Worm (Caenorhabditis elegans) whole organism, young adult: ENCODE measurements around the gene cdk-1.

ENCODE experiments used
- B0035.1 ChIP-seq: sonication (generic microtip); optimal IDR thresholded peaks from 2 replicates; lab custom pipeline; 2016; ENCODE audit warnings: missing genetic modification characterization, mild to moderate bottlenecking, missing compliant biosample characterization, missing genotype, missing genetic modification reagents
- B0261.1 ChIP-seq: sonication (generic microtip); optimal IDR thresholded peaks from 2 replicates; lab custom pipeline; 2016; ENCODE audit warnings: mild to moderate bottlenecking, missing genetic modification characterization, moderate library complexity, missing compliant biosample characterization
- B0336.3 ChIP-seq: fragments of 200-800 bp; sonication (Bioruptor generic); IDR thresholded peaks from 2 replicates; pipeline ENCODE4 v1.3.6; 2022; ENCODE audit warnings: missing genetic modification characterization, missing compliant biosample characterization
- C06A6.2 ChIP-seq: fragments of 200-800 bp; sonication (Bioruptor generic); conservative IDR thresholded peaks from 2 replicates; pipeline ENCODE4 v1.3.6; 2022; ENCODE audit warnings: missing genetic modification characterization, missing compliant biosample characterization
- F10E7.11 ChIP-seq: sonication (generic microtip); optimal IDR thresholded peaks from 2 replicates; lab custom pipeline; 2017; ENCODE audit warnings: mild to moderate bottlenecking, missing genetic modification characterization, moderate library complexity, missing compliant biosample characterization
- F22D6.2 ChIP-seq: sonication (generic microtip); optimal IDR thresholded peaks from 2 replicates; lab custom pipeline; 2016; ENCODE audit warnings: mild to moderate bottlenecking, missing genetic modification characterization, missing compliant biosample characterization
- F55B11.4 ChIP-seq: sonication (generic microtip); optimal IDR thresholded peaks from 2 replicates; lab custom pipeline; 2016; ENCODE audit warnings: missing compliant biosample characterization, missing genetic modification characterization, borderline replicate concordance; ENCODE audit not compliant: insufficient read depth
- F57C9.4 ChIP-seq: sonication (generic microtip); optimal IDR thresholded peaks from 2 replicates; lab custom pipeline; 2017; ENCODE audit warnings: mild to moderate bottlenecking, missing genetic modification characterization, missing compliant biosample characterization
- K12H6.12 ChIP-seq: fragments of 200-800 bp; sonication (Bioruptor generic); optimal IDR thresholded peaks from 2 replicates; lab custom pipeline; 2018; ENCODE audit warnings: mild to moderate bottlenecking, missing genetic modification characterization, missing compliant biosample characterization
- T26A5.8 ChIP-seq: sonication (generic microtip); optimal IDR thresholded peaks from 2 replicates; lab custom pipeline; 2016; ENCODE audit warnings: missing genetic modification characterization, missing compliant biosample characterization
- Y95B8A.8 ChIP-seq: fragments of 200-800 bp; sonication (Bioruptor generic); IDR thresholded peaks from 2 replicates; pipeline ENCODE4 v1.3.6; 2022; ENCODE audit warnings: missing genetic modification reagents, missing genetic modification characterization, missing compliant biosample characterization
- ama-1 ChIP-seq, 3 experiments: fragments of 150-350 bp in 1 of 3; sonication (generic microtip) in 2 of 3; optimal IDR thresholded peaks; 2 replicates each; lab custom pipeline; 2014 to 2018; ENCODE audit warnings: missing biosample characterization in 2 of 3, missing genetic modification characterization in 2 of 3, missing genetic modification reagents in 2 of 3
- attf-3 ChIP-seq: fragments of 200-800 bp; sonication (Bioruptor generic); conservative IDR thresholded peaks from 2 replicates; pipeline ENCODE4 v1.3.6; 2022; ENCODE audit warnings: missing genetic modification reagents, missing genetic modification characterization, missing compliant biosample characterization
- attf-6 ChIP-seq: fragments of 200-800 bp; sonication (Bioruptor generic); IDR thresholded peaks from 2 replicates; pipeline ENCODE4 v1.3.6; 2022; ENCODE audit warnings: missing genetic modification reagents, missing genetic modification characterization, missing compliant biosample characterization
- ccch-3 ChIP-seq: fragments of 200-800 bp; sonication (Bioruptor generic); optimal IDR thresholded peaks from 2 replicates; lab custom pipeline; 2018; ENCODE audit warnings: mild to moderate bottlenecking, missing genetic modification characterization, missing compliant biosample characterization
- cebp-1 ChIP-seq, 2 experiments: fragments of 200-800 bp in 1 of 2; sonication (Bioruptor generic) in 1 of 2; sonication (generic microtip) in 1 of 2; IDR thresholded peaks in 1 of 2; optimal IDR thresholded peaks in 1 of 2; 2 replicates each; pipeline versions ENCODE4 v1.3.6 to Lab custom; 2017 to 2022; ENCODE audit warnings: missing compliant biosample characterization in 2 of 2, missing genetic modification characterization in 2 of 2, mild to moderate bottlenecking in 1 of 2, missing genetic modification reagents in 1 of 2, moderate library complexity in 1 of 2
- cebp-2 ChIP-seq: fragments of 200-800 bp; sonication (Bioruptor generic); IDR thresholded peaks from 2 replicates; pipeline ENCODE4 v1.3.6; 2022; ENCODE audit warnings: missing genetic modification characterization, missing compliant biosample characterization
- ceh-100 ChIP-seq: fragments of 200-800 bp; sonication (Bioruptor generic); IDR thresholded peaks from 2 replicates; pipeline ENCODE4 v1.3.6; 2022; ENCODE audit warnings: missing genetic modification reagents, missing genetic modification characterization, missing compliant biosample characterization
- ceh-79 ChIP-seq: sonication (generic microtip); optimal IDR thresholded peaks from 2 replicates; lab custom pipeline; 2017; ENCODE audit warnings: mild to moderate bottlenecking, missing genetic modification characterization, missing compliant biosample characterization
- ceh-91 ChIP-seq: fragments of 200-800 bp; sonication (Bioruptor generic); IDR thresholded peaks from 2 replicates; pipeline ENCODE4 v1.3.6; 2022; ENCODE audit warnings: missing genetic modification reagents, missing genetic modification characterization, missing compliant biosample characterization
- dpl-1 ChIP-seq: fragments of 150-350 bp; optimal IDR thresholded peaks from 2 replicates; lab custom pipeline; 2014; ENCODE audit warnings: missing biosample characterization, missing genetic modification reagents, missing genetic modification characterization
- egl-18 ChIP-seq: fragments of 200-800 bp; sonication (Bioruptor generic); IDR thresholded peaks from 2 replicates; pipeline ENCODE4 v1.3.6; 2022; ENCODE audit warnings: missing genetic modification reagents, missing genetic modification characterization, missing compliant biosample characterization
- egrh-3 ChIP-seq: fragments of 200-800 bp; sonication (Bioruptor generic); IDR thresholded peaks from 2 replicates; pipeline ENCODE4 v1.3.6; 2022; ENCODE audit warnings: missing genetic modification reagents, missing genetic modification characterization, missing compliant biosample characterization
- gei-17 ChIP-seq: fragments of 200-800 bp; sonication (Bioruptor generic); optimal IDR thresholded peaks from 2 replicates; lab custom pipeline; 2018; ENCODE audit warnings: mild to moderate bottlenecking, missing genetic modification characterization, missing compliant biosample characterization
- hmg-1.2 ChIP-seq: fragments of 200-800 bp; sonication (Bioruptor generic); IDR thresholded peaks from 2 replicates; pipeline ENCODE4 v1.3.6; 2022; ENCODE audit warnings: missing genetic modification reagents, missing genetic modification characterization, missing compliant biosample characterization
- lag-1 ChIP-seq: fragments of 200-800 bp; sonication (Bioruptor generic); IDR thresholded peaks from 2 replicates; pipeline ENCODE4 v1.3.6; 2022; ENCODE audit warnings: missing genetic modification reagents, missing genetic modification characterization, missing compliant biosample characterization
- lin-35 ChIP-seq, 3 experiments: fragments of 150-350 bp in 2 of 3; sonication (generic microtip) in 1 of 3; optimal IDR thresholded peaks; 2 replicates each; lab custom pipeline; 2014 to 2018; ENCODE audit warnings: missing biosample characterization in 3 of 3, missing genetic modification characterization in 3 of 3, missing genetic modification reagents in 3 of 3
- lin-40 ChIP-seq: sonication (generic microtip); optimal IDR thresholded peaks from 2 replicates; lab custom pipeline; 2016; ENCODE audit warnings: missing genetic modification characterization, mild to moderate bottlenecking, missing compliant biosample characterization, missing genotype, missing genetic modification reagents
- lin-54 ChIP-seq: fragments of 200-800 bp; sonication (Bioruptor generic); optimal IDR thresholded peaks from 2 replicates; lab custom pipeline; 2018; ENCODE audit warnings: mild to moderate bottlenecking, missing genetic modification characterization, missing compliant biosample characterization
- lir-1 ChIP-seq: fragments of 200-800 bp; sonication (Bioruptor generic); conservative IDR thresholded peaks from 2 replicates; pipeline ENCODE4 v1.3.6; 2022; ENCODE audit warnings: missing genetic modification reagents, missing genetic modification characterization, missing compliant biosample characterization
- lsy-27 ChIP-seq: sonication (generic microtip); optimal IDR thresholded peaks from 2 replicates; lab custom pipeline; 2017; ENCODE audit warnings: missing genetic modification characterization, mild to moderate bottlenecking, missing compliant biosample characterization, antibody characterized with exemption, missing genotype, borderline replicate concordance; ENCODE audit not compliant: insufficient read depth
- madf-3 ChIP-seq: fragments of 200-800 bp; sonication (Bioruptor generic); IDR thresholded peaks from 2 replicates; pipeline ENCODE4 v1.3.6; 2022; ENCODE audit warnings: missing genetic modification reagents, missing genetic modification characterization, missing compliant biosample characterization
- nfya-1 ChIP-seq: sonication (generic microtip); optimal IDR thresholded peaks from 2 replicates; lab custom pipeline; 2017; ENCODE audit warnings: antibody characterized with exemption, missing compliant biosample characterization, missing genetic modification characterization, borderline replicate concordance; ENCODE audit not compliant: insufficient read depth
- nfya-2 ChIP-seq: fragments of 200-800 bp; sonication (Bioruptor generic); IDR thresholded peaks from 2 replicates; pipeline ENCODE4 v1.3.6; 2022; ENCODE audit warnings: missing genetic modification reagents, missing genetic modification characterization, missing compliant biosample characterization
- nhr-120 ChIP-seq: fragments of 200-800 bp; sonication (Bioruptor generic); IDR thresholded peaks from 2 replicates; pipeline ENCODE4 v1.3.6; 2022; ENCODE audit warnings: missing genetic modification characterization, missing compliant biosample characterization
- pbrm-1 ChIP-seq: fragments of 200-800 bp; sonication (Bioruptor generic); IDR thresholded peaks from 2 replicates; pipeline ENCODE4 v1.3.6; 2022; ENCODE audit warnings: missing genetic modification reagents, missing genetic modification characterization, missing compliant biosample characterization
- repo-1 ChIP-seq: sonication (generic microtip); optimal IDR thresholded peaks from 2 replicates; lab custom pipeline; 2017; ENCODE audit warnings: mild to moderate bottlenecking, missing genetic modification characterization, missing compliant biosample characterization
- rpc-1 ChIP-seq, 2 experiments: fragments of 150-350 bp in 1 of 2; sonication (generic microtip) in 1 of 2; optimal IDR thresholded peaks; 2 replicates each; lab custom pipeline; 2014 to 2018; ENCODE audit warnings: missing biosample characterization in 1 of 2, missing genetic modification characterization in 1 of 2, missing genetic modification reagents in 1 of 2, missing genotype in 1 of 2
- sea-2 ChIP-seq: fragments of 200-800 bp; sonication (Bioruptor generic); IDR thresholded peaks from 2 replicates; pipeline ENCODE4 v1.3.6; 2022; ENCODE audit warnings: missing genetic modification characterization, missing compliant biosample characterization
- somi-1 ChIP-seq: fragments of 200-800 bp; sonication (Bioruptor generic); optimal IDR thresholded peaks from 2 replicates; lab custom pipeline; 2018; ENCODE audit warnings: mild to moderate bottlenecking, missing genetic modification characterization, missing compliant biosample characterization
- tbp1 ChIP-seq: fragments of 200-800 bp; sonication (Bioruptor generic); optimal IDR thresholded peaks from 2 replicates; lab custom pipeline; 2018; ENCODE audit warnings: mild to moderate bottlenecking, missing genetic modification characterization, missing compliant biosample characterization
- unc-130 ChIP-seq: sonication (generic microtip); optimal IDR thresholded peaks from 2 replicates; lab custom pipeline; 2016; ENCODE audit warnings: missing genetic modification reagents, missing genetic modification characterization, missing compliant biosample characterization
- xnd-1 ChIP-seq: sonication (generic microtip); optimal IDR thresholded peaks from 2 replicates; lab custom pipeline; 2016; ENCODE audit warnings: missing genotype, missing genetic modification reagents, missing genetic modification characterization, missing compliant biosample characterization
- zim-3 ChIP-seq: sonication (generic microtip); optimal IDR thresholded peaks from 2 replicates; lab custom pipeline; 2017; ENCODE audit warnings: mild to moderate bottlenecking, missing genetic modification characterization, moderate library complexity, missing compliant biosample characterization
- ztf-25 ChIP-seq: fragments of 200-800 bp; sonication (Bioruptor generic); IDR thresholded peaks from 2 replicates; pipeline ENCODE4 v1.3.6; 2022; ENCODE audit warnings: missing genetic modification reagents, missing genetic modification characterization, missing compliant biosample characterization
- ztf-6 ChIP-seq: fragments of 200-800 bp; sonication (Bioruptor generic); IDR thresholded peaks from 2 replicates; pipeline ENCODE4 v1.3.6; 2022; ENCODE audit warnings: missing genetic modification reagents, missing genetic modification characterization, missing compliant biosample characterization

cdk-1 gene

DNA sequence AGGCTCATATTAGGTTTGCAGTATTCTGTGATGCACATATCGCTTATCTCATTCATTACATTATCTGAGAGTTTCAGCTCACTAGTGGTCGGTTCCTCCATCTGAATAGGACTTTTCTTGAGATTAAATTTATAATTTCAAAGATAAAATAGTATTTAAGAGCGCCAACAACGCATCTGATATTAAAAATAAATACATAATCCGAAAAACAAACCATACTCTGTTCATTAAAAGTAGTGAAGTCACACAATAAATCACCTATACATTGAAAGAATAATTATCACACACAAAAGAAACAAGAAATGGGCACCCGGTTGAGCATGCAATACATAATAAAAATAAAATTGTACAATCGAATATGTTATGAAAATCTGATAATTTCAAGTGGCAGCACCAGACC is 10.1 kb downstream of the cdk-1 start, which contains the start of gene vps-53:
Gene vps-53, minus strand, starts transcription at position 101 of the 400 bp plus-strand sequence.
- TF ChIP-seq ama-1 (optimal IDR thresholded peaks at IDR 0.05; lab: Kevin White, UChicago) (no peak), ama-1 (GFP tag; optimal IDR thresholded peaks at IDR 0.05; lab: Kevin White, UChicago) (no peak), ceh-79 (no peak), nfya-1 (tag; lab: Kevin White, UChicago) (no peak), egl-18 (no peak), gei-17 (GFP tag; lab: Kevin White, UChicago) (no peak), ztf-6 (no peak), ccch-3 (GFP tag; lab: Kevin White, UChicago) (no peak), lin-54 (GFP tag; lab: Kevin White, UChicago) (no peak), lsy-27 (no peak), cebp-1 (GFP tag; IDR thresholded peaks at IDR 0.05; lab: Robert Waterston, UW) (no peak), cebp-1 (tag; optimal IDR thresholded peaks at IDR 0.05; lab: Kevin White, UChicago) (no peak), attf-6 (GFP tag; lab: Robert Waterston, UW) (no peak)

DNA sequence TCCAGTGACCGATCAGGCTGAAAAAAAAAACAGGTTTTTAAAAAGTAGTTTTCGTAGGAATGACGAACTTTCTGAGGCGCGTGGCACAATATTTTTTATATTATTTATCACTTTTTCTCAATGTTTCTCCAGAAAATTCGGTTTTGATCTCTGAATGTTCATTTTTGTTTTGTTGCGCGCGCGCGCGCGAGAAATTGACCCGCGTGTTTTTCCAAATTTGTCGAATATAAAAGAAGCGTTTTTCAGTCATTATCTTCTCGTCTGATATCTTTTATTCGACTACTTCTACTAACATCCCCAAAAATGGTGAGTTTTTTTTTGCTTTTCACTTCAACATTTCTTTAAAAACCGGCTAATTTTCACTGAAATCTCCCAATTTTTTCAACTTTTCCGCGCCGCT is 11.6 kb downstream of the cdk-1 start, which contains the start of gene rmd-1:
Gene rmd-1, plus strand, starts transcription at position 247 of the 400 bp plus-strand sequence.
- TF ChIP-seq Y95B8A.8 (0 out of 2 replicates have a peak, but pooled peaks have one; percentile 40), dpl-1 (GFP tag; lab: Kevin White, UChicago) (peak; percentile 79), pbrm-1 (GFP tag; lab: Robert Waterston, UW) (no peak), somi-1 (no peak), T26A5.8 (tag; lab: Kevin White, UChicago) (no peak), lin-54 (GFP tag; lab: Kevin White, UChicago) (peak; percentile 30), B0261.1 (no peak), tbp1 (GFP tag; lab: Kevin White, UChicago) (peak; percentile 1), C06A6.2 (GFP tag; lab: Robert Waterston, UW) (no peak), F57C9.4 (tag; lab: Kevin White, UChicago) (no peak), F55B11.4 (tag; lab: Kevin White, UChicago) (no peak), ceh-100 (no peak), madf-3 (GFP tag; lab: Robert Waterston, UW) (peak; percentile 8; the same call in 1 of the 2 replicates), ceh-91 (GFP tag; lab: Robert Waterston, UW) (peak; percentile 52; the same call in 1 of the 2 replicates), lin-40 (tag; lab: Kevin White, UChicago) (no peak), nhr-120 (GFP tag; lab: Robert Waterston, UW) (no peak), cebp-2 (GFP tag; lab: Robert Waterston, UW) (no peak), unc-130 (GFP tag; lab: Kevin White, UChicago) (peak; percentile 45), lir-1 (GFP tag; lab: Robert Waterston, UW) (no peak), zim-3 (tag; lab: Kevin White, UChicago) (no peak), lag-1 (GFP tag; lab: Robert Waterston, UW) (no peak), lin-35 (GFP tag; optimal IDR thresholded peaks at IDR 0.05; lab: Kevin White, UChicago) (peak in 2 of 3 experiments; percentile 2 to 13), rpc-1 (optimal IDR thresholded peaks at IDR 0.05; lab: Kevin White, UChicago) (no peak), rpc-1 (tag; optimal IDR thresholded peaks at IDR 0.05; lab: Kevin White, UChicago) (no peak), xnd-1 (peak; percentile 82), hmg-1.2 (GFP tag; lab: Robert Waterston, UW) (peak; percentile 17; the same call in 1 of the 2 replicates), repo-1 (tag; lab: Kevin White, UChicago) (no peak), nfya-2 (GFP tag; lab: Robert Waterston, UW) (no peak), B0035.1 (no peak), lsy-27 (no peak), F10E7.11 (no peak), attf-3 (no peak), sea-2 (GFP tag; lab: Robert Waterston, UW) (no peak), egrh-3 (GFP tag; lab: Robert Waterston, UW) (no peak), K12H6.12 (tag; lab: Kevin White, UChicago) (no peak), ztf-25 (GFP tag; lab: Robert Waterston, UW) (no peak), B0336.3 (GFP tag; lab: Robert Waterston, UW) (no peak), ccch-3 (GFP tag; lab: Kevin White, UChicago) (no peak), F22D6.2 (tag; lab: Kevin White, UChicago) (no peak)
